Worm (Caenorhabditis elegans) whole organism, L3 larva: Measurements from ENCODE around the gene ric-3.

Source experiments
- R02D3.7 ChIP-seq: fragments of 150-350 bp; optimal IDR thresholded peaks from 2 replicates; lab custom pipeline; 2014; ENCODE audit warnings: missing biosample characterization, missing genetic modification characterization
- ZK546.5 ChIP-seq: sonication (generic microtip); optimal IDR thresholded peaks from 2 replicates; lab custom pipeline; 2017; ENCODE audit warnings: missing biosample characterization, missing genetic modification characterization
- aly-2 ChIP-seq: fragments of 150-350 bp; optimal IDR thresholded peaks from 2 replicates; lab custom pipeline; 2014; ENCODE audit warnings: missing biosample characterization, missing genetic modification characterization
- ama-1 ChIP-seq: fragments of 150-350 bp; optimal IDR thresholded peaks from 2 replicates; lab custom pipeline; 2018
- ceh-16 ChIP-seq: sonication (generic microtip); optimal IDR thresholded peaks from 2 replicates; lab custom pipeline; 2017; ENCODE audit warnings: missing biosample characterization, missing genetic modification characterization
- ceh-28 ChIP-seq: fragments of 150-350 bp; optimal IDR thresholded peaks from 2 replicates; lab custom pipeline; 2014; ENCODE audit warnings: missing biosample characterization, missing genetic modification reagents, missing genetic modification characterization
- ceh-82 ChIP-seq: fragments of 150-350 bp; optimal IDR thresholded peaks from 2 replicates; lab custom pipeline; 2014; ENCODE audit warnings: missing biosample characterization, missing genetic modification characterization
- ceh-9 ChIP-seq: sonication (generic microtip); optimal IDR thresholded peaks from 2 replicates; lab custom pipeline; 2018; ENCODE audit warnings: missing biosample characterization, missing genetic modification characterization
- daf-12 ChIP-seq: fragments of 150-350 bp; optimal IDR thresholded peaks from 2 replicates; lab custom pipeline; 2014; ENCODE audit warnings: missing biosample characterization, missing genetic modification reagents, missing genetic modification characterization
- egl-27 ChIP-seq: sonication (generic microtip); optimal IDR thresholded peaks from 4 replicates; lab custom pipeline; 2017; ENCODE audit warnings: missing biosample characterization, missing genetic modification reagents, missing genetic modification characterization
- egl-5 ChIP-seq: fragments of 150-350 bp; optimal IDR thresholded peaks from 2 replicates; lab custom pipeline; 2017; ENCODE audit warnings: missing biosample characterization, missing genetic modification reagents, missing genetic modification characterization, inconsistent platforms
- elt-1 ChIP-seq: fragments of 150-350 bp; optimal IDR thresholded peaks from 2 replicates; lab custom pipeline; 2014; ENCODE audit warnings: missing biosample characterization, missing genetic modification characterization
- elt-2 ChIP-seq: sonication (generic microtip); optimal IDR thresholded peaks from 2 replicates; lab custom pipeline; 2016; ENCODE audit warnings: missing genetic modification reagents, mild to moderate bottlenecking, missing genetic modification characterization, missing compliant biosample characterization
- elt-3 ChIP-seq, 3 experiments: fragments of 150-350 bp in 1 of 3; sonication (generic microtip) in 2 of 3; optimal IDR thresholded peaks; 2 replicates in 2 of 3; 4 replicates in 1 of 3; lab custom pipeline; 2014 to 2017; ENCODE audit warnings: missing biosample characterization in 3 of 3, missing genetic modification characterization in 3 of 3
- eor-1 ChIP-seq, 2 experiments: fragments of 150-350 bp; optimal IDR thresholded peaks; 2 replicates each; lab custom pipeline; 2014 to 2018; ENCODE audit warnings: missing biosample characterization in 2 of 2, missing genetic modification characterization in 2 of 2
- fkh-10 ChIP-seq: sonication (generic microtip); optimal IDR thresholded peaks from 2 replicates; lab custom pipeline; 2017; ENCODE audit warnings: missing biosample characterization, missing genetic modification reagents, missing genetic modification characterization
- fkh-2 ChIP-seq: fragments of 150-350 bp; optimal IDR thresholded peaks from 2 replicates; lab custom pipeline; 2014; ENCODE audit warnings: missing biosample characterization, missing genetic modification reagents, missing genetic modification characterization
- fos-1 ChIP-seq: fragments of 150-350 bp; optimal IDR thresholded peaks from 2 replicates; lab custom pipeline; 2014; ENCODE audit warnings: missing biosample characterization, missing genetic modification characterization
- hmg-11 ChIP-seq: sonication (generic microtip); optimal IDR thresholded peaks from 2 replicates; lab custom pipeline; 2016; ENCODE audit warnings: missing genetic modification characterization, missing compliant biosample characterization
- jun-1 ChIP-seq: fragments of 150-350 bp; optimal IDR thresholded peaks from 2 replicates; lab custom pipeline; 2014; ENCODE audit warnings: missing biosample characterization, missing genetic modification reagents, missing genetic modification characterization
- lin-15B ChIP-seq: fragments of 150-350 bp; optimal IDR thresholded peaks from 2 replicates; lab custom pipeline; 2014; ENCODE audit warnings: missing biosample characterization, missing genetic modification characterization
- lin-39 ChIP-seq: fragments of 150-350 bp; optimal IDR thresholded peaks from 2 replicates; lab custom pipeline; 2018; ENCODE audit warnings: missing biosample characterization, missing genetic modification reagents, missing genetic modification characterization
- lsy-12 ChIP-seq: sonication (generic microtip); optimal IDR thresholded peaks from 2 replicates; lab custom pipeline; 2016; ENCODE audit warnings: mild to moderate bottlenecking, missing genetic modification characterization, missing compliant biosample characterization
- mdl-1 ChIP-seq: fragments of 150-350 bp; optimal IDR thresholded peaks from 2 replicates; lab custom pipeline; 2014; ENCODE audit warnings: missing biosample characterization, missing genetic modification characterization
- mml-1 ChIP-seq: fragments of 150-350 bp; sonication (generic microtip); optimal IDR thresholded peaks from 3 replicates; lab custom pipeline; 2014; ENCODE audit warnings: missing biosample characterization, missing genetic modification characterization
- nfya-1 ChIP-seq: sonication (generic microtip); optimal IDR thresholded peaks from 2 replicates; lab custom pipeline; 2017; ENCODE audit warnings: missing genetic modification characterization, mild to moderate bottlenecking, missing compliant biosample characterization, antibody characterized with exemption, moderate library complexity; ENCODE audit not compliant: insufficient read depth
- nhr-11 ChIP-seq: fragments of 150-350 bp; optimal IDR thresholded peaks from 2 replicates; lab custom pipeline; 2014; ENCODE audit warnings: missing biosample characterization, missing genetic modification characterization
- nhr-12 ChIP-seq: fragments of 150-350 bp; optimal IDR thresholded peaks from 2 replicates; lab custom pipeline; 2014; ENCODE audit warnings: missing biosample characterization, missing genetic modification characterization
- nhr-23 ChIP-seq: fragments of 150-350 bp; optimal IDR thresholded peaks from 2 replicates; lab custom pipeline; 2014; ENCODE audit warnings: missing biosample characterization, missing genetic modification reagents, missing genetic modification characterization
- nhr-237 ChIP-seq: fragments of 150-350 bp; optimal IDR thresholded peaks from 2 replicates; lab custom pipeline; 2014; ENCODE audit warnings: missing biosample characterization, missing genetic modification characterization
- nhr-25 ChIP-seq: sonication (generic microtip); optimal IDR thresholded peaks from 2 replicates; lab custom pipeline; 2017; ENCODE audit warnings: missing biosample characterization, missing genetic modification characterization
- nhr-28 ChIP-seq: fragments of 150-350 bp; optimal IDR thresholded peaks from 2 replicates; lab custom pipeline; 2014; ENCODE audit warnings: missing biosample characterization, missing genetic modification characterization
- nhr-43 ChIP-seq: sonication (generic microtip); optimal IDR thresholded peaks from 2 replicates; lab custom pipeline; 2016; ENCODE audit warnings: mild to moderate bottlenecking, missing genetic modification characterization, missing compliant biosample characterization; ENCODE audit not compliant: poor library complexity, severe bottlenecking
- nhr-67 ChIP-seq: fragments of 150-350 bp; optimal IDR thresholded peaks from 2 replicates; lab custom pipeline; 2014; ENCODE audit warnings: missing biosample characterization, missing genetic modification characterization
- nhr-76 ChIP-seq: fragments of 150-350 bp; sonication (generic microtip); optimal IDR thresholded peaks from 5 replicates; lab custom pipeline; 2014; ENCODE audit warnings: missing biosample characterization, missing genetic modification characterization
- nhr-77 ChIP-seq: fragments of 150-350 bp; optimal IDR thresholded peaks from 2 replicates; lab custom pipeline; 2014; ENCODE audit warnings: missing biosample characterization, missing genetic modification characterization
- pha-4 ChIP-seq: fragments of 150-350 bp; optimal IDR thresholded peaks from 2 replicates; lab custom pipeline; 2014; ENCODE audit warnings: missing biosample characterization, missing genetic modification reagents, missing genetic modification characterization
- pqm-1 ChIP-seq: fragments of 150-350 bp; optimal IDR thresholded peaks from 2 replicates; lab custom pipeline; 2017; ENCODE audit warnings: missing biosample characterization, missing genetic modification characterization, inconsistent platforms
- sea-2 ChIP-seq: fragments of 150-350 bp; sonication (generic microtip); optimal IDR thresholded peaks from 4 replicates; lab custom pipeline; 2014; ENCODE audit warnings: missing biosample characterization, missing genetic modification reagents, missing genetic modification characterization
- skn-1 ChIP-seq: fragments of 150-350 bp; optimal IDR thresholded peaks from 2 replicates; lab custom pipeline; 2014; ENCODE audit warnings: missing biosample characterization, missing genetic modification characterization
- snpc-4 ChIP-seq: fragments of 150-350 bp; optimal IDR thresholded peaks from 2 replicates; lab custom pipeline; 2014; ENCODE audit warnings: missing biosample characterization, missing genetic modification characterization
- tbx-2 ChIP-seq: sonication (generic microtip); optimal IDR thresholded peaks from 2 replicates; lab custom pipeline; 2016; ENCODE audit warnings: mild to moderate bottlenecking, missing genetic modification characterization, missing compliant biosample characterization
- unc-39 ChIP-seq: sonication (generic microtip); optimal IDR thresholded peaks from 4 replicates; lab custom pipeline; 2017; ENCODE audit warnings: missing biosample characterization, missing genetic modification characterization
- unc-62 ChIP-seq: fragments of 150-350 bp; sonication (generic microtip); optimal IDR thresholded peaks from 4 replicates; lab custom pipeline; 2014; ENCODE audit warnings: missing biosample characterization, missing genetic modification reagents, missing genetic modification characterization
- zag-1 ChIP-seq: fragments of 150-350 bp; optimal IDR thresholded peaks from 2 replicates; lab custom pipeline; 2014; ENCODE audit warnings: missing biosample characterization, missing genetic modification characterization
- ztf-11 ChIP-seq: fragments of 150-350 bp; optimal IDR thresholded peaks from 2 replicates; lab custom pipeline; 2014; ENCODE audit warnings: missing biosample characterization, missing genetic modification characterization
- ztf-4 ChIP-seq: fragments of 150-350 bp; optimal IDR thresholded peaks from 2 replicates; lab custom pipeline; 2014; ENCODE audit warnings: missing biosample characterization, missing genetic modification characterization

ric-3 gene

ce11 chrIV:7815683-7816183, 2.3 kb upstream of the ric-3 start, which contains the start of gene cdgs-1:
cdgs-1 (minus strand) TSS chrIV:7815733.
- no peak for TF ChIP-seq tbx-2
- TF ChIP-seq egl-27 (tag; lab: Kevin White, UChicago), result no peak
- TF ChIP-seq ceh-16, result no peak
- TF ChIP-seq skn-1 (tag; lab: Kevin White, UChicago), result no peak
- peak; percentile 1 for TF ChIP-seq pqm-1 (tag; lab: Kevin White, UChicago)
- TF ChIP-seq ama-1, result no peak
- no peak for TF ChIP-seq ztf-4 (tag; lab: Kevin White, UChicago)
- TF ChIP-seq ceh-9, result no peak
- peak; percentile 58 for TF ChIP-seq egl-5 (tag; lab: Kevin White, UChicago)
- TF ChIP-seq nhr-43, result no peak
- peak; percentile 69 for TF ChIP-seq nfya-1 (tag; lab: Kevin White, UChicago)
- TF ChIP-seq unc-39 (tag; lab: Kevin White, UChicago), result no peak
- no peak for TF ChIP-seq nhr-76
- no peak for TF ChIP-seq mml-1 (tag; lab: Kevin White, UChicago)
- no peak for TF ChIP-seq elt-1 (tag; lab: Kevin White, UChicago)
- no peak for TF ChIP-seq nhr-12 (tag; lab: Kevin White, UChicago)
- TF ChIP-seq nhr-237 (tag; lab: Kevin White, UChicago), result no peak
- no peak for TF ChIP-seq sea-2 (GFP tag; lab: Kevin White, UChicago)
- TF ChIP-seq nhr-11 (tag; lab: Kevin White, UChicago), result no peak
- TF ChIP-seq elt-2 (tag; lab: Kevin White, UChicago), result peak; percentile 27
- TF ChIP-seq nhr-28 (tag; lab: Kevin White, UChicago), result no peak
- TF ChIP-seq zag-1 (tag; lab: Kevin White, UChicago), result no peak
- TF ChIP-seq pha-4, result peak; percentile 84
- no peak for TF ChIP-seq fos-1 (tag; lab: Kevin White, UChicago)
- TF ChIP-seq daf-12, result no peak
- no peak for TF ChIP-seq ZK546.5 (tag; lab: Kevin White, UChicago)
- TF ChIP-seq ceh-28, result no peak
- no peak for TF ChIP-seq elt-3 (tag; optimal IDR thresholded peaks at IDR 0.05; lab: Kevin White, UChicago)
- TF ChIP-seq ceh-82 (tag; lab: Kevin White, UChicago), result no peak
- TF ChIP-seq hmg-11, result no peak
- peak; percentile 55 for TF ChIP-seq fkh-2
- TF ChIP-seq mdl-1 (tag; lab: Kevin White, UChicago), result peak; percentile 26
- TF ChIP-seq nhr-23 (tag; lab: Kevin White, UChicago), result no peak
- TF ChIP-seq nhr-67 (tag; lab: Kevin White, UChicago), result no peak
- no peak for TF ChIP-seq lsy-12 (tag; lab: Kevin White, UChicago)
- no peak for TF ChIP-seq jun-1 (tag; lab: Kevin White, UChicago)
- no peak for TF ChIP-seq R02D3.7 (tag; lab: Kevin White, UChicago)
- TF ChIP-seq fkh-10 (GFP tag; lab: Kevin White, UChicago), result peak; percentile 72
- TF ChIP-seq lin-39, result no peak
- TF ChIP-seq nhr-25 (tag; lab: Kevin White, UChicago), result no peak
- TF ChIP-seq eor-1 (tag; optimal IDR thresholded peaks at IDR 0.05; lab: Kevin White, UChicago), result no peak
- no peak for TF ChIP-seq lin-15B (tag; lab: Kevin White, UChicago)
- no peak for TF ChIP-seq unc-62
- TF ChIP-seq aly-2, result no peak
- no peak for TF ChIP-seq nhr-77
- no peak for TF ChIP-seq ztf-11 (tag; lab: Kevin White, UChicago)
- peak; percentile 49 for TF ChIP-seq snpc-4
